Worm (Caenorhabditis elegans) whole organism, L4 larva: ENCODE results near the gene pqbp-1.1.

Experiments used
- F37D6.2 ChIP-seq: sonication (generic microtip); optimal IDR thresholded peaks from 2 replicates; lab custom pipeline; 2016; ENCODE audit warnings: mild to moderate bottlenecking, missing genetic modification characterization, missing compliant biosample characterization
- F49E8.2 ChIP-seq: sonication (generic microtip); optimal IDR thresholded peaks from 2 replicates; lab custom pipeline; 2016; ENCODE audit warnings: missing compliant biosample characterization, mild to moderate bottlenecking, missing genetic modification characterization, borderline replicate concordance
- T20F7.1 ChIP-seq: fragments of 200-800 bp; sonication (Bioruptor generic); optimal IDR thresholded peaks from 2 replicates; lab custom pipeline; 2018; ENCODE audit warnings: mild to moderate bottlenecking, missing genetic modification characterization, missing compliant biosample characterization
- Y48G9A.11 ChIP-seq: fragments of 200-800 bp; sonication (Bioruptor generic); IDR thresholded peaks from 2 replicates; pipeline ENCODE4 v1.3.6; 2022; ENCODE audit warnings: missing genetic modification reagents, missing genetic modification characterization, missing compliant biosample characterization
- aha-1 ChIP-seq: fragments of 150-350 bp; peaks from one replicate; lab custom pipeline; 2014; ENCODE audit warnings: missing biosample characterization, missing genetic modification characterization
- ceh-32 ChIP-seq: sonication (generic microtip); optimal IDR thresholded peaks from 2 replicates; lab custom pipeline; 2016; ENCODE audit warnings: mild to moderate bottlenecking, missing genetic modification characterization, missing compliant biosample characterization; ENCODE audit not compliant: poor library complexity
- ceh-82 ChIP-seq: sonication (generic microtip); optimal IDR thresholded peaks from 2 replicates; lab custom pipeline; 2017; ENCODE audit warnings: missing biosample characterization, missing genetic modification characterization
- ces-1 ChIP-seq: fragments of 150-350 bp; sonication (generic microtip); optimal IDR thresholded peaks from 4 replicates; lab custom pipeline; 2014; ENCODE audit warnings: missing biosample characterization, missing genetic modification reagents, missing genetic modification characterization
- cey-2 ChIP-seq: sonication (generic microtip); optimal IDR thresholded peaks from 3 replicates; lab custom pipeline; 2017; ENCODE audit warnings: missing genetic modification characterization, mild to moderate bottlenecking, missing compliant biosample characterization, antibody characterized with exemption, borderline replicate concordance; ENCODE audit not compliant: insufficient read depth
- ctbp-1 ChIP-seq: fragments of 200-800 bp; sonication (Bioruptor generic); IDR thresholded peaks from 2 replicates; pipeline ENCODE4 v1.3.6; 2022; ENCODE audit warnings: missing genetic modification reagents, missing genetic modification characterization, missing compliant biosample characterization
- daf-12 ChIP-seq: fragments of 150-350 bp; optimal IDR thresholded peaks from 2 replicates; lab custom pipeline; 2014; ENCODE audit warnings: missing biosample characterization, missing genetic modification reagents, missing genetic modification characterization
- dmd-9 ChIP-seq: fragments of 200-800 bp; sonication (Bioruptor generic); IDR thresholded peaks from 2 replicates; pipeline ENCODE4 v1.3.6; 2022; ENCODE audit warnings: missing genetic modification reagents, missing genetic modification characterization, missing compliant biosample characterization
- dpl-1 ChIP-seq: fragments of 150-350 bp; optimal IDR thresholded peaks from 2 replicates; lab custom pipeline; 2014; ENCODE audit warnings: missing biosample characterization, missing genetic modification reagents, missing genetic modification characterization
- egl-27 ChIP-seq: sonication (generic microtip); optimal IDR thresholded peaks from 3 replicates; lab custom pipeline; 2017; ENCODE audit warnings: missing biosample characterization, missing genetic modification reagents, missing genetic modification characterization
- fkh-10 ChIP-seq: fragments of 150-350 bp; optimal IDR thresholded peaks from 2 replicates; lab custom pipeline; 2014; ENCODE audit warnings: missing biosample characterization, missing genetic modification reagents, missing genetic modification characterization
- hif-1 ChIP-seq, 2 experiments: sonication (generic microtip); optimal IDR thresholded peaks; 2 replicates each; lab custom pipeline; 2016 to 2017; ENCODE audit warnings: missing compliant biosample characterization in 2 of 2, missing genetic modification characterization in 2 of 2, missing genetic modification reagents in 2 of 2, missing genotype in 2 of 2, mild to moderate bottlenecking in 1 of 2
- hmg-1.1 ChIP-seq: fragments of 200-800 bp; sonication (Bioruptor generic); IDR thresholded peaks from 2 replicates; pipeline ENCODE4 v1.3.6; 2022; ENCODE audit warnings: missing genetic modification reagents, missing genetic modification characterization, missing compliant biosample characterization
- lim-7 ChIP-seq: fragments of 200-800 bp; sonication (Bioruptor generic); IDR thresholded peaks from 2 replicates; pipeline ENCODE4 v1.3.6; 2022; ENCODE audit warnings: missing genetic modification characterization, missing compliant biosample characterization
- lin-1 ChIP-seq: fragments of 200-800 bp; sonication (Bioruptor generic); IDR thresholded peaks from 2 replicates; pipeline ENCODE4 v1.3.6; 2022; ENCODE audit warnings: missing genetic modification reagents, missing genetic modification characterization, missing compliant biosample characterization
- lin-29 ChIP-seq: fragments of 200-800 bp; sonication (Bioruptor generic); IDR thresholded peaks from 2 replicates; pipeline ENCODE4 v1.3.6; 2022; ENCODE audit warnings: missing genetic modification reagents, missing genetic modification characterization, missing compliant biosample characterization
- lin-38 ChIP-seq: fragments of 200-800 bp; sonication (Bioruptor generic); IDR thresholded peaks from 2 replicates; pipeline ENCODE4 v1.3.6; 2022; ENCODE audit warnings: missing genetic modification reagents, missing genetic modification characterization, missing compliant biosample characterization
- lin-39 ChIP-seq: fragments of 150-350 bp; optimal IDR thresholded peaks from 2 replicates; lab custom pipeline; 2014; ENCODE audit warnings: missing biosample characterization, missing genetic modification reagents, missing genetic modification characterization
- lsy-2 ChIP-seq, 2 experiments: fragments of 150-350 bp in 1 of 2; sonication (generic microtip) in 1 of 2; optimal IDR thresholded peaks; 2 replicates each; lab custom pipeline; 2014 to 2017; ENCODE audit warnings: missing biosample characterization in 2 of 2, missing genetic modification characterization in 2 of 2
- madf-5 ChIP-seq, 2 experiments: fragments of 200-800 bp; sonication (Bioruptor generic); IDR thresholded peaks; 2 replicates each; pipeline ENCODE4 v1.3.6; 2022; ENCODE audit warnings: missing compliant biosample characterization in 2 of 2, missing genetic modification characterization in 2 of 2
- mes-2 ChIP-seq: sonication (generic microtip); optimal IDR thresholded peaks from 2 replicates; lab custom pipeline; 2016; ENCODE audit warnings: missing genotype, mild to moderate bottlenecking, missing genetic modification characterization, missing compliant biosample characterization; ENCODE audit not compliant: poor library complexity, severe bottlenecking
- mxl-2 ChIP-seq: fragments of 200-800 bp; sonication (Bioruptor generic); conservative IDR thresholded peaks from 2 replicates; pipeline ENCODE4 v1.3.6; 2022; ENCODE audit warnings: missing genetic modification reagents, missing genetic modification characterization, missing compliant biosample characterization
- nhr-10 ChIP-seq: fragments of 150-350 bp; optimal IDR thresholded peaks from 2 replicates; lab custom pipeline; 2014; ENCODE audit warnings: missing biosample characterization, missing genetic modification characterization
- nhr-111 ChIP-seq: fragments of 200-800 bp; sonication (Bioruptor generic); optimal IDR thresholded peaks from 2 replicates; lab custom pipeline; 2018; ENCODE audit warnings: mild to moderate bottlenecking, missing genetic modification characterization, missing compliant biosample characterization
- nhr-237 ChIP-seq: sonication (generic microtip); optimal IDR thresholded peaks from 2 replicates; lab custom pipeline; 2017; ENCODE audit warnings: missing biosample characterization, missing genetic modification characterization
- nhr-42 ChIP-seq: fragments of 200-800 bp; sonication (Bioruptor generic); IDR thresholded peaks from 2 replicates; pipeline ENCODE4 v1.3.6; 2022; ENCODE audit warnings: missing genetic modification characterization, missing compliant biosample characterization
- nhr-6 ChIP-seq: fragments of 150-350 bp; optimal IDR thresholded peaks from 2 replicates; lab custom pipeline; 2014; ENCODE audit warnings: missing biosample characterization, missing genetic modification characterization
- nhr-77 ChIP-seq: fragments of 150-350 bp; optimal IDR thresholded peaks from 2 replicates; lab custom pipeline; 2014; ENCODE audit warnings: missing biosample characterization, missing genetic modification characterization
- php-3 ChIP-seq: fragments of 200-800 bp; sonication (Bioruptor generic); IDR thresholded peaks from 2 replicates; pipeline ENCODE4 v1.3.6; 2022; ENCODE audit warnings: missing genetic modification reagents, missing genetic modification characterization, missing compliant biosample characterization
- sdz-12 ChIP-seq: fragments of 200-800 bp; sonication (Bioruptor generic); optimal IDR thresholded peaks from 2 replicates; lab custom pipeline; 2018; ENCODE audit warnings: mild to moderate bottlenecking, missing genetic modification characterization, missing compliant biosample characterization
- set-16 ChIP-seq: fragments of 200-800 bp; sonication (Bioruptor generic); IDR thresholded peaks from 2 replicates; pipeline ENCODE4 v1.3.6; 2022; ENCODE audit warnings: missing genetic modification reagents, missing genetic modification characterization, missing compliant biosample characterization
- skn-1 ChIP-seq: fragments of 150-350 bp; optimal IDR thresholded peaks from 2 replicates; lab custom pipeline; 2014; ENCODE audit warnings: missing biosample characterization, missing genetic modification characterization
- snpc-1.2 ChIP-seq: fragments of 200-800 bp; sonication (Bioruptor generic); IDR thresholded peaks from 2 replicates; pipeline ENCODE4 v1.3.6; 2022; ENCODE audit warnings: missing genetic modification reagents, missing genetic modification characterization, missing compliant biosample characterization
- snpc-4 ChIP-seq: fragments of 150-350 bp; optimal IDR thresholded peaks from 2 replicates; lab custom pipeline; 2014; ENCODE audit warnings: missing biosample characterization, missing genetic modification characterization
- tag-97 ChIP-seq: fragments of 200-800 bp; sonication (Bioruptor generic); IDR thresholded peaks from 2 replicates; pipeline ENCODE4 v1.3.6; 2022; ENCODE audit warnings: missing genetic modification characterization, missing compliant biosample characterization
- tra-1 ChIP-seq: fragments of 200-800 bp; sonication (Bioruptor generic); IDR thresholded peaks from 2 replicates; pipeline ENCODE4 v1.3.6; 2022; ENCODE audit warnings: missing genetic modification reagents, missing genetic modification characterization, missing compliant biosample characterization
- vab-7 ChIP-seq: fragments of 200-800 bp; sonication (Bioruptor generic); IDR thresholded peaks from 2 replicates; pipeline ENCODE4 v1.3.6; 2022; ENCODE audit warnings: missing genetic modification reagents, missing genetic modification characterization, missing compliant biosample characterization
- zfp-2 ChIP-seq: sonication (generic microtip); optimal IDR thresholded peaks from 2 replicates; lab custom pipeline; 2016; ENCODE audit warnings: mild to moderate bottlenecking, missing genetic modification characterization, missing compliant biosample characterization

Gene pqbp-1.1

ce11 chrIV:274185-274584 lies 12.7 kb upstream of the pqbp-1.1 start, which contains the start of gene sma-10 (continued):
- TF ChIP-seq nhr-42 (no peak), F37D6.2 (tag; lab: Kevin White, UChicago) (no peak), F49E8.2 (tag; lab: Kevin White, UChicago) (no peak), dmd-9 (GFP tag; lab: Robert Waterston, UW) (no peak), zfp-2 (no peak), cey-2 (tag; lab: Kevin White, UChicago) (peak; percentile 38), daf-12 (tag; lab: Kevin White, UChicago) (no peak), egl-27 (tag; lab: Kevin White, UChicago) (no peak), snpc-1.2 (GFP tag; lab: Robert Waterston, UW) (no peak), hif-1 (tag; optimal IDR thresholded peaks at IDR 0.05; lab: Kevin White, UChicago) (peak in 1 of 2 experiments; percentile 29), lin-1 (GFP tag; lab: Robert Waterston, UW) (peak; percentile 78; the same call in 1 of the 2 replicates), snpc-4 (no peak), mes-2 (tag; lab: Kevin White, UChicago) (peak; percentile 40), nhr-10 (tag; lab: Kevin White, UChicago) (no peak), nhr-111 (GFP tag; lab: Kevin White, UChicago) (no peak), lin-38 (GFP tag; lab: Robert Waterston, UW) (peak; percentile 52), tag-97 (GFP tag; lab: Robert Waterston, UW) (no peak), set-16 (no peak), ctbp-1 (GFP tag; lab: Robert Waterston, UW) (no peak), lin-29 (GFP tag; lab: Robert Waterston, UW) (no peak), madf-5 (GFP tag; IDR thresholded peaks at IDR 0.05; lab: Robert Waterston, UW) (no peak), ceh-82 (no peak), sdz-12 (GFP tag; lab: Kevin White, UChicago) (no peak), nhr-6 (no peak), lim-7 (GFP tag; lab: Robert Waterston, UW) (no peak), fkh-10 (no peak)

- TF ChIP-seq egl-27 (tag; lab: Kevin White, UChicago) (no peak), ces-1 (GFP tag; lab: Kevin White, UChicago) (no peak), vab-7 (GFP tag; lab: Robert Waterston, UW) (no peak), mxl-2 (no peak), set-16 (no peak), dmd-9 (GFP tag; lab: Robert Waterston, UW) (no peak), aha-1 (tag; lab: Kevin White, UChicago) (no peak), Y48G9A.11 (GFP tag; lab: Robert Waterston, UW) (no peak), lin-1 (GFP tag; lab: Robert Waterston, UW) (no peak), skn-1 (tag; lab: Kevin White, UChicago) (no peak), lin-39 (no peak), nhr-237 (tag; lab: Kevin White, UChicago) (no peak), dpl-1 (GFP tag; lab: Kevin White, UChicago) (no peak)
These were observed 11.8 kb upstream of the pqbp-1.1 start, which contains the start of gene srh-282 for ce11 chrIV:273299-273698. srh-282 (minus strand) TSS chrIV:273399.

- no peak for TF ChIP-seq lsy-2 (tag; optimal IDR thresholded peaks at IDR 0.05; lab: Kevin White, UChicago)
- TF ChIP-seq mxl-2, result no peak
- no peak for TF ChIP-seq ctbp-1 (GFP tag; lab: Robert Waterston, UW)
- TF ChIP-seq lin-38 (GFP tag; lab: Robert Waterston, UW), result no peak
- TF ChIP-seq tra-1 (GFP tag; lab: Robert Waterston, UW), result no peak
- no peak for TF ChIP-seq nhr-77 (tag; lab: Kevin White, UChicago)
- TF ChIP-seq set-16, result no peak
- TF ChIP-seq F37D6.2 (tag; lab: Kevin White, UChicago), result no peak
- TF ChIP-seq egl-27 (tag; lab: Kevin White, UChicago), result no peak
- TF ChIP-seq nhr-111 (GFP tag; lab: Kevin White, UChicago), result no peak
- TF ChIP-seq php-3 (GFP tag; lab: Robert Waterston, UW), result no peak
- TF ChIP-seq skn-1 (tag; lab: Kevin White, UChicago), result no peak
- TF ChIP-seq ceh-32 (tag; lab: Kevin White, UChicago), result no peak
- TF ChIP-seq hmg-1.1 (GFP tag; lab: Robert Waterston, UW), result no peak
- no peak for TF ChIP-seq nhr-42
- no peak for TF ChIP-seq T20F7.1 (GFP tag; lab: Kevin White, UChicago)
These were observed 7.6 kb upstream of the pqbp-1.1 start, which contains the start of gene T21D12.11 for ce11 chrIV:269107-269506. T21D12.11 (plus strand) TSS chrIV:269407.
